Fruit fly (Drosophila melanogaster): ENCODE data around the gene CG14153.

- TF ChIP-seq CG8478 (optimal IDR thresholded peaks at IDR 0.05) (no peak), CTCF (optimal IDR thresholded peaks at IDR 0.05) (no peak)
These were observed 43.3 kb downstream of the CG14153 start for dm6 chr3L:10686625-10687024.

All from S2 (cell line).